Fruit fly (Drosophila melanogaster): ENCODE measurements around the gene Cog4.

Gene Cog4

dm6 chr2L:10488484-10489223 lies at the start of gene Cog4, which contains the start of gene CG6144 (continued):
- TF ChIP-seq CG13296 (GFP tag; optimal IDR thresholded peaks at IDR 0.05) (no peak), CG6765 (GFP tag; optimal IDR thresholded peaks at IDR 0.05) (no peak), YL-1 (GFP tag; optimal IDR thresholded peaks at IDR 0.05) (peak; percentile 56), vnd (GFP tag; IDR thresholded peaks at IDR 0.05; ENCODE audit: partially characterized antibody) (peak; percentile 68), H2.0 (GFP tag; IDR thresholded peaks at IDR 0.05) (no peak), CG10959 (GFP tag; IDR thresholded peaks at IDR 0.05) (no peak), Gug (GFP tag; IDR thresholded peaks at IDR 0.05) (no peak), CG14014 (GFP tag; IDR thresholded peaks at IDR 0.05) (peak; percentile 72), az2 (GFP tag; optimal IDR thresholded peaks at IDR 0.05) (peak; percentile 9), Pdp1 (GFP tag; optimal IDR thresholded peaks at IDR 0.05) (peak in 1 of 2 experiments; percentile 22), Opbp (GFP tag; IDR thresholded peaks at IDR 0.05; ENCODE audit: partially characterized antibody) (peak; percentile 68), CG4854 (GFP tag; optimal IDR thresholded peaks at IDR 0.05) (no peak), Xbp1 (GFP tag; optimal IDR thresholded peaks at IDR 0.05) (peak; percentile 37), Antp (GFP tag; optimal IDR thresholded peaks at IDR 0.05) (no peak), CG9727 (GFP tag; optimal IDR thresholded peaks at IDR 0.05) (no peak), yki (optimal IDR thresholded peaks at IDR 0.05) (no peak), CG10654 (GFP tag; optimal IDR thresholded peaks at IDR 0.05) (no peak), H15 (GFP tag; IDR thresholded peaks at IDR 0.05) (no peak), CG17385 (GFP tag; optimal IDR thresholded peaks at IDR 0.05) (no peak), ci (GFP tag; IDR thresholded peaks at IDR 0.05) (0 out of 3 replicates have a peak, but pooled peaks have one; percentile 34), Ravus (GFP tag; IDR thresholded peaks at IDR 0.05) (no peak), CG3163 (GFP tag; optimal IDR thresholded peaks at IDR 0.05) (no peak), MTF-1 (GFP tag; optimal IDR thresholded peaks at IDR 0.05; ENCODE audit: borderline replicate concordance) (no peak), NK7.1 (GFP tag; optimal IDR thresholded peaks at IDR 0.05) (no peak), CG8944 (GFP tag; optimal IDR thresholded peaks at IDR 0.05) (no peak), Awh (GFP tag; IDR thresholded peaks at IDR 0.05) (no peak), Hmx (GFP tag; optimal IDR thresholded peaks at IDR 0.05) (peak; percentile 41), CG6854 (GFP tag; optimal IDR thresholded peaks at IDR 0.05) (no peak), odd (GFP tag; optimal IDR thresholded peaks at IDR 0.05) (no peak), Dfd (GFP tag; optimal IDR thresholded peaks at IDR 0.05) (no peak), sim (GFP tag; IDR thresholded peaks at IDR 0.05) (no peak), peb (GFP tag; IDR thresholded peaks at IDR 0.05) (no peak), CG18764 (GFP tag; optimal IDR thresholded peaks at IDR 0.05) (no peak), CTCF (GFP tag; optimal IDR thresholded peaks at IDR 0.05) (no peak), CG2129 (GFP tag; IDR thresholded peaks at IDR 0.05; ENCODE audit: partially characterized antibody) (peak; percentile 63), zfh2 (GFP tag; optimal IDR thresholded peaks at IDR 0.05) (peak; percentile 6), CG6254 (GFP tag; optimal IDR thresholded peaks at IDR 0.05) (no peak), da (GFP tag; optimal IDR thresholded peaks at IDR 0.05) (no peak), CG16813 (GFP tag; IDR thresholded peaks at IDR 0.05; ENCODE audit: partially characterized antibody) (peak; percentile 71), Gsc (GFP tag; IDR thresholded peaks at IDR 0.05) (no peak), CG10979 (tag; optimal IDR thresholded peaks at IDR 0.05) (peak; percentile 14), sisA (GFP tag; IDR thresholded peaks at IDR 0.05) (peak; percentile 21; the same call in 1 of the 2 replicates), stwl (tag; optimal IDR thresholded peaks at IDR 0.05) (peak; percentile 34), ro (GFP tag; IDR thresholded peaks at IDR 0.05) (no peak), CG17802 (tag; optimal IDR thresholded peaks at IDR 0.05) (no peak), CG8359 (GFP tag; optimal IDR thresholded peaks at IDR 0.05; ENCODE audit: borderline replicate concordance) (no peak), sna (GFP tag; IDR thresholded peaks at IDR 0.05; ENCODE audit: partially characterized antibody) (peak; percentile 84), Deaf1 (tag; optimal IDR thresholded peaks at IDR 0.05) (no peak), jigr1 (GFP tag; IDR thresholded peaks at IDR 0.05) (no peak), cad (GFP tag; optimal IDR thresholded peaks at IDR 0.05) (no peak), Bgb (GFP tag; IDR thresholded peaks at IDR 0.05; ENCODE audit: partially characterized antibody) (peak; percentile 72)

Measured in whole organism, embryonic.